Fruit fly (Drosophila melanogaster) whole organism, pupa: ENCODE results near the gene mRpS18C.
A peak's percentile ranks its signal among the peaks of the same experiment; 100 is the strongest.

Experiments
- CG10348 ChIP-seq: fragments of 200-800 bp; sonication (Bioruptor generic); IDR thresholded peaks from 2 replicates; pipeline ENCODE4 v1.3.6; 2022; ENCODE audit warnings: missing biosample characterization, missing genetic modification characterization
- CG12605 ChIP-seq: fragments of 200-800 bp; sonication (Bioruptor generic); IDR thresholded peaks from 2 replicates; pipeline ENCODE4 v1.3.6; 2022; ENCODE audit warnings: missing biosample characterization, missing genetic modification characterization
- CG13204 ChIP-seq: fragments of 200-800 bp; sonication (Bioruptor generic); optimal IDR thresholded peaks from 2 replicates; lab custom pipeline; 2018; ENCODE audit warnings: missing biosample characterization, mild to moderate bottlenecking, missing genetic modification characterization, moderate library complexity
- CG14655 ChIP-seq: fragments of 200-800 bp; sonication (Bioruptor generic); optimal IDR thresholded peaks from 3 replicates; lab custom pipeline; 2017; ENCODE audit warnings: mild to moderate bottlenecking, missing biosample characterization, missing genetic modification reagents, missing genetic modification characterization
- CG15710 ChIP-seq: fragments of 200-800 bp; sonication (Bioruptor generic); optimal IDR thresholded peaks from 2 replicates; lab custom pipeline; 2018; ENCODE audit warnings: missing biosample characterization, mild to moderate bottlenecking, missing genetic modification characterization, moderate library complexity
- CG17806 ChIP-seq: fragments of 200-800 bp; sonication (Bioruptor generic); optimal IDR thresholded peaks from 2 replicates; lab custom pipeline; 2018; ENCODE audit warnings: missing biosample characterization, mild to moderate bottlenecking, missing genetic modification characterization, moderate library complexity
- CG32121 ChIP-seq: fragments of 200-800 bp; sonication (Bioruptor generic); IDR thresholded peaks from 2 replicates; pipeline ENCODE4 v1.3.6; 2022; ENCODE audit warnings: missing biosample characterization, missing genetic modification characterization
- CG34367 ChIP-seq: fragments of 200-800 bp; sonication (Bioruptor generic); optimal IDR thresholded peaks from 2 replicates; lab custom pipeline; 2018; ENCODE audit warnings: missing biosample characterization, mild to moderate bottlenecking, missing genetic modification characterization
- CG4496 ChIP-seq: fragments of 200-800 bp; sonication (Bioruptor generic); IDR thresholded peaks from 3 replicates; pipeline ENCODE4 v1.3.6; 2022; ENCODE audit warnings: missing biosample characterization, missing genetic modification characterization
- CG8159 ChIP-seq: fragments of 200-800 bp; sonication (Bioruptor generic); optimal IDR thresholded peaks from 3 replicates; lab custom pipeline; 2018; ENCODE audit warnings: missing biosample characterization, mild to moderate bottlenecking, missing genetic modification characterization, moderate library complexity
- CG8301 ChIP-seq: fragments of 200-800 bp; sonication (Bioruptor generic); optimal IDR thresholded peaks from 2 replicates; lab custom pipeline; 2018; ENCODE audit warnings: missing biosample characterization, mild to moderate bottlenecking, missing genetic modification characterization
- CG9948 ChIP-seq: fragments of 200-800 bp; sonication (Bioruptor generic); optimal IDR thresholded peaks from 2 replicates; lab custom pipeline; 2018; ENCODE audit warnings: missing biosample characterization, mild to moderate bottlenecking, missing genetic modification characterization, moderate library complexity
- D1 ChIP-seq: fragments of 200-800 bp; sonication (Bioruptor generic); optimal IDR thresholded peaks from 2 replicates; lab custom pipeline; 2018; ENCODE audit warnings: missing biosample characterization, mild to moderate bottlenecking, missing genetic modification characterization, moderate library complexity
- EcR ChIP-seq: fragments of 200-800 bp; sonication (Bioruptor generic); optimal IDR thresholded peaks from 3 replicates; lab custom pipeline; 2019; ENCODE audit warnings: missing biosample characterization, missing genetic modification characterization, mild to moderate bottlenecking, moderate library complexity, missing genetic modification reagents
- Ets98B ChIP-seq: fragments of 200-800 bp; sonication (Bioruptor generic); IDR thresholded peaks from 2 replicates; pipeline ENCODE4 v1.3.6; 2022; ENCODE audit warnings: missing biosample characterization, missing genetic modification characterization
- Pif1A ChIP-seq: fragments of 200-800 bp; sonication (Bioruptor generic); optimal IDR thresholded peaks from 3 replicates; lab custom pipeline; 2016; ENCODE audit warnings: missing biosample characterization, missing genetic modification characterization
- Pif1B ChIP-seq: fragments of 200-800 bp; sonication (Bioruptor generic); optimal IDR thresholded peaks from 3 replicates; lab custom pipeline; 2016; ENCODE audit warnings: missing biosample characterization, missing genetic modification characterization
- Snoo ChIP-seq: fragments of 200-800 bp; sonication (Bioruptor generic); optimal IDR thresholded peaks from 3 replicates; lab custom pipeline; 2017; ENCODE audit warnings: missing biosample characterization, mild to moderate bottlenecking, missing genetic modification characterization, inconsistent platforms
- fd96Ca ChIP-seq: fragments of 200-800 bp; sonication (Bioruptor generic); IDR thresholded peaks from 3 replicates; pipeline ENCODE4 v1.3.6; 2022; ENCODE audit warnings: missing biosample characterization, missing genetic modification characterization
- gl ChIP-seq: fragments of 200-800 bp; sonication (Bioruptor generic); optimal IDR thresholded peaks from 2 replicates; lab custom pipeline; 2018; ENCODE audit warnings: missing biosample characterization, mild to moderate bottlenecking, missing genetic modification characterization
- rn ChIP-seq: fragments of 200-800 bp; sonication (Bioruptor generic); IDR thresholded peaks from 2 replicates; pipeline ENCODE4 v1.3.6; 2022; ENCODE audit warnings: missing biosample characterization, missing genetic modification characterization

Gene mRpS18C

DNA sequence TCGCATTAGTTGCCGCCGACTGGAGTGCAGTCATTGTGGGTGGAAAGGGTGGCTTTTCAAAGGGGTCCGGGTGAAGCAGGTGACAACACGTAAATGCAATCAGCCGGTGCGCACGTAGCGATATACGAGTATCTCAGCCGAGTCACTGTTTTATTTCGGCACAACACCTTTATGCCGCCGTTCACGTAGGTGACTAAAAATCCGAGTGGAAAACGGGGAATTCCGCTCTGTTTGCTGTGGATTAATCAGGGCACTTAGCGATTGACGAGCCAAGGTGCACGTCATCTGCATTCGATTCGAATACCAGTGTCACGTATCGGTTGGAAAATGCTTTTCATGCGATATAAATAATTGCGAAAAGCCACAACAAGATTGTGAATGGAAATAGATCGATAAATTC, 17.3 kb upstream of the mRpS18C start:
- TF ChIP-seq CG8159 (tag; lab: Kevin White, UChicago) (no peak), CG17806 (no peak), fd96Ca (GFP tag; lab: Robert Waterston, UW) (no peak), Ets98B (GFP tag; lab: Robert Waterston, UW) (no peak), CG32121 (no peak), CG15710 (tag; lab: Kevin White, UChicago) (no peak), Pif1B (no peak), CG13204 (GFP tag; lab: Kevin White, UChicago) (no peak), CG34367 (tag; lab: Kevin White, UChicago) (no peak), D1 (tag; lab: Kevin White, UChicago) (no peak), Pif1A (GFP tag; lab: Kevin White, UChicago) (no peak), CG4496 (no peak), gl (tag; lab: Kevin White, UChicago) (no peak), CG10348 (GFP tag; lab: Robert Waterston, UW) (no peak), Snoo (no peak), CG12605 (GFP tag; lab: Robert Waterston, UW) (no peak)
- TF ChIP-seq, all 21 proteins: peak for 0

- TF ChIP-seq CG15710 (tag; lab: Kevin White, UChicago) (peak; percentile 33), CG13204 (GFP tag; lab: Kevin White, UChicago) (no peak), Snoo (peak; percentile 48), CG32121 (no peak), Ets98B (GFP tag; lab: Robert Waterston, UW) (no peak), CG8301 (tag; lab: Kevin White, UChicago) (no peak), fd96Ca (GFP tag; lab: Robert Waterston, UW) (peak; percentile 47; the same call in 2 of the 3 replicates), Pif1A (GFP tag; lab: Kevin White, UChicago) (peak; percentile 41), CG9948 (peak; percentile 36), CG8159 (tag; lab: Kevin White, UChicago) (peak; percentile 52), CG17806 (no peak), rn (GFP tag; lab: Robert Waterston, UW) (no peak), CG34367 (tag; lab: Kevin White, UChicago) (no peak), CG4496 (no peak; the same call in 2 of the 3 replicates), CG12605 (GFP tag; lab: Robert Waterston, UW) (peak; percentile 49; the same call in 1 of the 2 replicates), Pif1B (peak; percentile 13), CG14655 (GFP tag; lab: Kevin White, UChicago) (peak; percentile 26), EcR (GFP tag; lab: Kevin White, UChicago) (no peak)
These were observed 10.0 kb upstream of the mRpS18C start for dm6 chr3R:30413795-30414194.

DNA sequence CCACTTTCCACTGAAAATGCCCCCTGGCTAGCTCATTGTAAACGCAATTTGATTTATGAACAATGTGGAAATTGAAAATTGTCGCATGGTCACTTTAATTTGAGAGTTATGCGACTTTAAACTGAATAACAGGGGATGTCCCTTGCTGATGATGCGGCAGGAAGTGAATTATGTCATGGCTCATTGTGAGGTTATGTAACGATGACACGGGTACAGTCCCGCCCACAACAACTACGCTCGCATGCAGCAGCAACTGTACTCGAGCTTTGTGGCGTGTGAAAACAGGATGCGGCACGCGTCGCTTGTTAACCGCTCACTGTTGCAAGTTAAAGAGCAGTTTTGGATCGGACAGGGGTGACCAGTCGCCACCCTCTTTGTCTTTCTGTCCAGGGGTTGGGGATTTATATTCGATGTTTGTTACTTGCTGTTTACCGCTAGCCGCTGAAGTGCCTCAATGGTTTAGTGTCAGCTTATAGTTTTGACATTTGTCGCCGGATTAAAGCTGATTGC, 7.0 kb upstream of the mRpS18C start:
- TF ChIP-seq gl (tag; lab: Kevin White, UChicago) = no peak
- TF ChIP-seq CG9948 = no peak
- no peak for TF ChIP-seq CG8301 (tag; lab: Kevin White, UChicago)
- TF ChIP-seq EcR (GFP tag; lab: Kevin White, UChicago) = no peak
- TF ChIP-seq Snoo = no peak
- no peak for TF ChIP-seq CG4496
- no peak for TF ChIP-seq CG10348 (GFP tag; lab: Robert Waterston, UW)
- TF ChIP-seq CG14655 (GFP tag; lab: Kevin White, UChicago) = no peak
- TF ChIP-seq CG15710 (tag; lab: Kevin White, UChicago) = no peak
- TF ChIP-seq CG13204 (GFP tag; lab: Kevin White, UChicago) = no peak
- no peak for TF ChIP-seq CG17806
- no peak for TF ChIP-seq rn (GFP tag; lab: Robert Waterston, UW)
- no peak for TF ChIP-seq Pif1B
- TF ChIP-seq CG8159 (tag; lab: Kevin White, UChicago) = no peak
- no peak for TF ChIP-seq Pif1A (GFP tag; lab: Kevin White, UChicago)

DNA sequence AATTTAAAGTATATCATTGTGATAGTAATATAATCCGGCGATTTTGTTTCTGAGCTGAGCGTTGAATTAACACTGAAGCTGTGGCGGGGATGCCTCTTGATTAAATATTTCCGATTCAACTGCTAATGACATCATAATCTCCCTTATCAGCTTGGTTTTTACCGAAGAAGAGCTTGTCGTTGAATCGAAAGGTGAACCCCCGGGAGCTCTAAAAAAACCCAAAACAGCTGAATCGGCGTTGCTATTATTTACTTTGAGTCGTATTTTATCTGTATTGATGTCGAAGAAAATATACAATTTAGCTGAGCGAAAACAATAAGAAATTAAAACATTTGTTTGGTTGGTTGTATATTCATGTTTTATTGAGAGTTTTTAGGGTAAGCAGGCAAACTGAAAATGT, 4.6 kb upstream of the mRpS18C start:
- TF ChIP-seq CG13204 (GFP tag; lab: Kevin White, UChicago) = no peak
- TF ChIP-seq Ets98B (GFP tag; lab: Robert Waterston, UW) = no peak
- TF ChIP-seq fd96Ca (GFP tag; lab: Robert Waterston, UW) = no peak
- no peak for TF ChIP-seq EcR (GFP tag; lab: Kevin White, UChicago)
- TF ChIP-seq gl (tag; lab: Kevin White, UChicago) = no peak
- no peak for TF ChIP-seq CG12605 (GFP tag; lab: Robert Waterston, UW)
- no peak for TF ChIP-seq CG8159 (tag; lab: Kevin White, UChicago)
- no peak for TF ChIP-seq rn (GFP tag; lab: Robert Waterston, UW)
- TF ChIP-seq CG9948 = no peak
- no peak for TF ChIP-seq CG17806
- no peak for TF ChIP-seq Pif1A (GFP tag; lab: Kevin White, UChicago)
- TF ChIP-seq, all 21 proteins: peak for 0

DNA sequence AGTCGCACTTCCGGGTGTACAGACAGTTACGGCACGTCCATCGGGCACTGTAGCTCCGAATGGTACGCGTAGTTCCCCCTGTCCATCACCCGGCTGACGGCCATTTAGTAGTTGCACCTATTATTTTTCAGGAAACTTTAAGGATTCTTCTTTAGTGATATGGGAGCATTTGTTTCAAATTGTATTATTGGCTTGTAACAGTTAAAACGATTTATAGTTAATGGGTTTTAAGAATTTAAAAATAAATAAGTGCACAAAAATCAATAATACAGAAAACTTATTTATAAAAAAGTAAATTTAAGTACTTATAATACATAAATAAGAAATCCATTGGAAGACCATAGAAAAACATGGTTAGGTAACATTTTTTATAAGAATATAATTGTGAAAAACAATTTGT, 903 bp upstream of the mRpS18C start, which contains the start of the genes CG2217 and CG42740:
TSS of gene CG2217 (minus strand) at position 101 of the 400 bp plus-strand sequence.
TSS of gene CG42740 (minus strand) at position 101 of the 400 bp plus-strand sequence.
- no peak for TF ChIP-seq Pif1B
- no peak for TF ChIP-seq CG32121
- no peak for TF ChIP-seq Snoo
- TF ChIP-seq CG4496 = no peak
- TF ChIP-seq CG12605 (GFP tag; lab: Robert Waterston, UW) = no peak
- TF ChIP-seq Ets98B (GFP tag; lab: Robert Waterston, UW) = no peak
- no peak for TF ChIP-seq CG9948
- no peak for TF ChIP-seq rn (GFP tag; lab: Robert Waterston, UW)
- TF ChIP-seq CG34367 (tag; lab: Kevin White, UChicago) = no peak
- TF ChIP-seq CG10348 (GFP tag; lab: Robert Waterston, UW) = no peak
- no peak for TF ChIP-seq CG8301 (tag; lab: Kevin White, UChicago)
- no peak for TF ChIP-seq D1 (tag; lab: Kevin White, UChicago)
- TF ChIP-seq Pif1A (GFP tag; lab: Kevin White, UChicago) = no peak
- TF ChIP-seq EcR (GFP tag; lab: Kevin White, UChicago) = no peak
- TF ChIP-seq CG15710 (tag; lab: Kevin White, UChicago) = no peak
- TF ChIP-seq CG13204 (GFP tag; lab: Kevin White, UChicago) = no peak
- TF ChIP-seq CG17806 = no peak
- TF ChIP-seq gl (tag; lab: Kevin White, UChicago) = no peak
- TF ChIP-seq CG14655 (GFP tag; lab: Kevin White, UChicago) = no peak
